Worm (Caenorhabditis elegans) whole organism, L1 larva: Measurements from ENCODE around the gene K02E10.5.

ENCODE experiments used
- lin-15B ChIP-seq: fragments of 150-350 bp; sonication (generic microtip); optimal IDR thresholded peaks from 3 replicates; lab custom pipeline; 2014; ENCODE audit warnings: missing biosample characterization, missing genetic modification characterization
- nhr-76 ChIP-seq: sonication (generic microtip); optimal IDR thresholded peaks from 2 replicates; lab custom pipeline; 2017; ENCODE audit warnings: missing biosample characterization, missing genetic modification characterization
- snpc-4 ChIP-seq: fragments of 150-350 bp; optimal IDR thresholded peaks from 2 replicates; lab custom pipeline; 2014; ENCODE audit warnings: missing biosample characterization, missing genetic modification characterization

- no peak for TF ChIP-seq nhr-76 (tag; lab: Kevin White, UChicago)
- TF ChIP-seq snpc-4 = no peak
- no peak for TF ChIP-seq lin-15B (tag; lab: Kevin White, UChicago)
Measured at ce11 chrX:2452716-2453115, 26.0 kb downstream of the K02E10.5 start.
